Worm (Caenorhabditis elegans) whole organism, L4 larva: ENCODE measurements around the gene F40C5.1.
"Not testable (repeated sequence)": the region's sequence is repeated elsewhere in the genome, so short reads cannot be mapped to it uniquely, and the experiment has no call there.

ENCODE experiments used
- Y48G9A.11 ChIP-seq: fragments of 200-800 bp; sonication (Bioruptor generic); IDR thresholded peaks from 2 replicates; pipeline ENCODE4 v1.3.6; 2022; ENCODE audit warnings: missing genetic modification reagents, missing genetic modification characterization, missing compliant biosample characterization
- lin-39 ChIP-seq: fragments of 150-350 bp; optimal IDR thresholded peaks from 2 replicates; lab custom pipeline; 2014; ENCODE audit warnings: missing biosample characterization, missing genetic modification reagents, missing genetic modification characterization
- unc-62 ChIP-seq, 3 experiments: fragments of 150-350 bp in 1 of 3; sonication (generic microtip); optimal IDR thresholded peaks in 2 of 3; peaks in 1 of 3; 1 replicate in 1 of 3; 2 replicates in 2 of 3; lab custom pipeline; 2014 to 2017; ENCODE audit warnings: missing biosample characterization in 3 of 3, missing genetic modification characterization in 3 of 3, missing genetic modification reagents in 3 of 3, missing genotype in 1 of 3
- vab-7 ChIP-seq: fragments of 200-800 bp; sonication (Bioruptor generic); IDR thresholded peaks from 2 replicates; pipeline ENCODE4 v1.3.6; 2022; ENCODE audit warnings: missing genetic modification reagents, missing genetic modification characterization, missing compliant biosample characterization

DNA sequence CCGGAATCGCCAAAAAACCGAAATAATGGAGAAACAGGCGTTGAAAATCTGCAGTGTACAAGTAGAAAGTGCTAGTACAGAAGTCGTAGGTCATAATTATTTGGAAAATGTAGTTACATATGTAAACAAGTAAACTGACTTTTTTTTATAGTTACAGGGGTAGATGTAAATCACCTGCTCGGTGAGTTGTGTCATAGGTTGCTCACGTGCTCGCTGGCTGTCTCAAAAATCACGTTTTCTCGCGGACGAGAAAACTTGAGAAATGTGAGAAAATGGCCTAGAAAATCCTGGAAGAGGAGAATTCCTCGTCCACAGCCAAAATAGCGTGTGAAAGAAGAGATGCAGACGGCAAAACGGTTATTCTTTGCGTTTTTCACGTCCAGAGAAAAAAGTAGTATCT, 24.5 kb downstream of the F40C5.1 start, which contains the start of gene srh-212:
- not testable (repeated sequence) for TF ChIP-seq vab-7 (GFP tag; lab: Robert Waterston, UW); Y48G9A.11 (GFP tag; lab: Robert Waterston, UW); lin-39 (tag; lab: Kevin White, UChicago); unc-62 (GFP tag; optimal IDR thresholded peaks at IDR 0.05 in 1 of 2; lab: Kevin White, UChicago); unc-62 (tag; optimal IDR thresholded peaks at IDR 0.05; lab: Kevin White, UChicago)
